Worm (Caenorhabditis elegans) whole organism, young adult: Measurements from ENCODE around the gene C52D10.3.
A peak's percentile ranks its signal among the peaks of the same experiment; 100 is the strongest.
"Not testable (repeated sequence)": the region's sequence is repeated elsewhere in the genome, so short reads cannot be mapped to it uniquely, and the experiment has no call there.

Source experiments
- B0019.2 ChIP-seq: fragments of 200-800 bp; sonication (Bioruptor generic); conservative IDR thresholded peaks from 2 replicates; pipeline ENCODE4 v1.3.6; 2022; ENCODE audit warnings: missing genetic modification reagents, missing genetic modification characterization, missing compliant biosample characterization
- B0261.1 ChIP-seq: sonication (generic microtip); optimal IDR thresholded peaks from 2 replicates; lab custom pipeline; 2016; ENCODE audit warnings: mild to moderate bottlenecking, missing genetic modification characterization, moderate library complexity, missing compliant biosample characterization
- K12H6.12 ChIP-seq: fragments of 200-800 bp; sonication (Bioruptor generic); optimal IDR thresholded peaks from 2 replicates; lab custom pipeline; 2018; ENCODE audit warnings: mild to moderate bottlenecking, missing genetic modification characterization, missing compliant biosample characterization
- Y56A3A.18 ChIP-seq: fragments of 200-800 bp; sonication (Bioruptor generic); IDR thresholded peaks from 2 replicates; pipeline ENCODE4 v1.3.6; 2022; ENCODE audit warnings: missing genetic modification reagents, missing genetic modification characterization, missing compliant biosample characterization
- Y67H2A.10 ChIP-seq: fragments of 200-800 bp; sonication (Bioruptor generic); conservative IDR thresholded peaks from 2 replicates; pipeline ENCODE4 v1.3.6; 2022; ENCODE audit warnings: missing genetic modification reagents, missing genetic modification characterization, missing compliant biosample characterization
- Y79H2A.3 ChIP-seq: fragments of 200-800 bp; sonication (Bioruptor generic); conservative IDR thresholded peaks from 2 replicates; pipeline ENCODE4 v1.3.6; 2022; ENCODE audit warnings: missing genetic modification reagents, missing genetic modification characterization, missing compliant biosample characterization
- ama-1 ChIP-seq, 3 experiments: fragments of 150-350 bp in 1 of 3; sonication (generic microtip) in 2 of 3; optimal IDR thresholded peaks; 2 replicates each; lab custom pipeline; 2014 to 2018; ENCODE audit warnings: missing biosample characterization in 2 of 3, missing genetic modification characterization in 2 of 3, missing genetic modification reagents in 2 of 3
- athp-1 ChIP-seq: sonication (generic microtip); optimal IDR thresholded peaks from 2 replicates; lab custom pipeline; 2017; ENCODE audit warnings: mild to moderate bottlenecking, missing genetic modification characterization, missing compliant biosample characterization
- attf-6 ChIP-seq: fragments of 200-800 bp; sonication (Bioruptor generic); IDR thresholded peaks from 2 replicates; pipeline ENCODE4 v1.3.6; 2022; ENCODE audit warnings: missing genetic modification reagents, missing genetic modification characterization, missing compliant biosample characterization
- ceh-100 ChIP-seq: fragments of 200-800 bp; sonication (Bioruptor generic); IDR thresholded peaks from 2 replicates; pipeline ENCODE4 v1.3.6; 2022; ENCODE audit warnings: missing genetic modification reagents, missing genetic modification characterization, missing compliant biosample characterization
- ceh-27 ChIP-seq: fragments of 200-800 bp; sonication (Bioruptor generic); optimal IDR thresholded peaks from 2 replicates; lab custom pipeline; 2018; ENCODE audit warnings: mild to moderate bottlenecking, missing genetic modification characterization, moderate library complexity, missing compliant biosample characterization
- dox-1 ChIP-seq: fragments of 200-800 bp; sonication (Bioruptor generic); IDR thresholded peaks from 2 replicates; pipeline ENCODE4 v1.3.6; 2022; ENCODE audit warnings: missing genetic modification reagents, missing genetic modification characterization, missing compliant biosample characterization
- egl-18 ChIP-seq: fragments of 200-800 bp; sonication (Bioruptor generic); IDR thresholded peaks from 2 replicates; pipeline ENCODE4 v1.3.6; 2022; ENCODE audit warnings: missing genetic modification reagents, missing genetic modification characterization, missing compliant biosample characterization
- egrh-3 ChIP-seq: fragments of 200-800 bp; sonication (Bioruptor generic); IDR thresholded peaks from 2 replicates; pipeline ENCODE4 v1.3.6; 2022; ENCODE audit warnings: missing genetic modification reagents, missing genetic modification characterization, missing compliant biosample characterization
- gei-17 ChIP-seq: fragments of 200-800 bp; sonication (Bioruptor generic); optimal IDR thresholded peaks from 2 replicates; lab custom pipeline; 2018; ENCODE audit warnings: mild to moderate bottlenecking, missing genetic modification characterization, missing compliant biosample characterization
- hmg-1.2 ChIP-seq: fragments of 200-800 bp; sonication (Bioruptor generic); IDR thresholded peaks from 2 replicates; pipeline ENCODE4 v1.3.6; 2022; ENCODE audit warnings: missing genetic modification reagents, missing genetic modification characterization, missing compliant biosample characterization
- hrde-1 ChIP-seq: sonication (generic microtip); optimal IDR thresholded peaks from 2 replicates; lab custom pipeline; 2016; ENCODE audit warnings: missing genetic modification characterization, mild to moderate bottlenecking, missing compliant biosample characterization, moderate library complexity, missing genotype, missing genetic modification reagents, borderline replicate concordance
- lag-1 ChIP-seq: fragments of 200-800 bp; sonication (Bioruptor generic); IDR thresholded peaks from 2 replicates; pipeline ENCODE4 v1.3.6; 2022; ENCODE audit warnings: missing genetic modification reagents, missing genetic modification characterization, missing compliant biosample characterization
- let-526 ChIP-seq: fragments of 200-800 bp; sonication (Bioruptor generic); IDR thresholded peaks from 2 replicates; pipeline ENCODE4 v1.3.6; 2022; ENCODE audit warnings: missing genetic modification reagents, missing genetic modification characterization, missing compliant biosample characterization
- let-607 ChIP-seq, 2 experiments: fragments of 200-800 bp in 1 of 2; sonication (Bioruptor generic) in 1 of 2; sonication (generic microtip) in 1 of 2; optimal IDR thresholded peaks; 2 replicates each; lab custom pipeline; 2016 to 2018; ENCODE audit warnings: mild to moderate bottlenecking in 2 of 2, missing compliant biosample characterization in 2 of 2, missing genetic modification characterization in 2 of 2, moderate library complexity in 2 of 2, missing genotype in 1 of 2
- lin-35 ChIP-seq, 3 experiments: fragments of 150-350 bp in 2 of 3; sonication (generic microtip) in 1 of 3; optimal IDR thresholded peaks; 2 replicates each; lab custom pipeline; 2014 to 2018; ENCODE audit warnings: missing biosample characterization in 3 of 3, missing genetic modification characterization in 3 of 3, missing genetic modification reagents in 3 of 3
- madf-8 ChIP-seq: fragments of 200-800 bp; sonication (Bioruptor generic); conservative IDR thresholded peaks from 2 replicates; pipeline ENCODE4 v1.3.6; 2022; ENCODE audit warnings: missing genetic modification reagents, missing genetic modification characterization, missing compliant biosample characterization
- mcd-1 ChIP-seq: fragments of 200-800 bp; sonication (Bioruptor generic); IDR thresholded peaks from 2 replicates; pipeline ENCODE4 v1.3.6; 2022; ENCODE audit warnings: missing genetic modification reagents, missing genetic modification characterization, missing compliant biosample characterization
- mes-4 ChIP-seq: sonication (generic microtip); optimal IDR thresholded peaks from 2 replicates; lab custom pipeline; 2016; ENCODE audit warnings: missing genotype, missing genetic modification characterization, missing compliant biosample characterization
- mxl-1 ChIP-seq: sonication (generic microtip); optimal IDR thresholded peaks from 2 replicates; lab custom pipeline; 2016; ENCODE audit warnings: missing genetic modification characterization, missing compliant biosample characterization
- nfya-2 ChIP-seq: fragments of 200-800 bp; sonication (Bioruptor generic); IDR thresholded peaks from 2 replicates; pipeline ENCODE4 v1.3.6; 2022; ENCODE audit warnings: missing genetic modification reagents, missing genetic modification characterization, missing compliant biosample characterization
- nhr-120 ChIP-seq: fragments of 200-800 bp; sonication (Bioruptor generic); IDR thresholded peaks from 2 replicates; pipeline ENCODE4 v1.3.6; 2022; ENCODE audit warnings: missing genetic modification characterization, missing compliant biosample characterization
- nhr-179 ChIP-seq: sonication (generic microtip); optimal IDR thresholded peaks from 2 replicates; lab custom pipeline; 2016; ENCODE audit warnings: mild to moderate bottlenecking, missing genetic modification characterization, missing compliant biosample characterization
- nhr-80 ChIP-seq: sonication (generic microtip); optimal IDR thresholded peaks from 2 replicates; lab custom pipeline; 2016; ENCODE audit warnings: missing genetic modification characterization, missing compliant biosample characterization
- pbrm-1 ChIP-seq: fragments of 200-800 bp; sonication (Bioruptor generic); IDR thresholded peaks from 2 replicates; pipeline ENCODE4 v1.3.6; 2022; ENCODE audit warnings: missing genetic modification reagents, missing genetic modification characterization, missing compliant biosample characterization
- pha-4 ChIP-seq: fragments of 150-350 bp; sonication (generic microtip); optimal IDR thresholded peaks from 2 replicates; lab custom pipeline; 2014; ENCODE audit warnings: missing biosample characterization, missing genetic modification reagents, missing genetic modification characterization
- rcor-1 ChIP-seq: fragments of 200-800 bp; sonication (Bioruptor generic); IDR thresholded peaks from 2 replicates; pipeline ENCODE4 v1.3.6; 2022; ENCODE audit warnings: missing genetic modification reagents, missing genetic modification characterization, missing compliant biosample characterization
- rpc-1 ChIP-seq, 2 experiments: fragments of 150-350 bp in 1 of 2; sonication (generic microtip) in 1 of 2; optimal IDR thresholded peaks; 2 replicates each; lab custom pipeline; 2014 to 2018; ENCODE audit warnings: missing biosample characterization in 1 of 2, missing genetic modification characterization in 1 of 2, missing genetic modification reagents in 1 of 2, missing genotype in 1 of 2
- snpc-1.3 ChIP-seq: sonication (generic microtip); optimal IDR thresholded peaks from 2 replicates; lab custom pipeline; 2017; ENCODE audit warnings: missing genetic modification characterization, mild to moderate bottlenecking, missing compliant biosample characterization, antibody characterized with exemption, moderate library complexity, missing genotype, missing genetic modification reagents; ENCODE audit not compliant: insufficient read depth
- snpc-4 ChIP-seq, 5 experiments: fragments of 150-350 bp in 1 of 5; sonication (generic microtip) in 4 of 5; optimal IDR thresholded peaks; 2 replicates each; lab custom pipeline; 2014 to 2018; ENCODE audit warnings: missing genetic modification characterization in 5 of 5, missing biosample characterization in 3 of 5, antibody characterized with exemption in 2 of 5, mild to moderate bottlenecking in 2 of 5, missing compliant biosample characterization in 2 of 5, missing genotype in 2 of 5, moderate library complexity in 2 of 5, missing genetic modification reagents in 1 of 5
- tbp1 ChIP-seq: fragments of 200-800 bp; sonication (Bioruptor generic); optimal IDR thresholded peaks from 2 replicates; lab custom pipeline; 2018; ENCODE audit warnings: mild to moderate bottlenecking, missing genetic modification characterization, missing compliant biosample characterization
- xnd-1 ChIP-seq: sonication (generic microtip); optimal IDR thresholded peaks from 2 replicates; lab custom pipeline; 2016; ENCODE audit warnings: missing genotype, missing genetic modification reagents, missing genetic modification characterization, missing compliant biosample characterization
- zfh-2 ChIP-seq: fragments of 200-800 bp; sonication (Bioruptor generic); conservative IDR thresholded peaks from 2 replicates; pipeline ENCODE4 v1.3.6; 2022; ENCODE audit warnings: missing genetic modification reagents, missing genetic modification characterization, missing compliant biosample characterization
- ztf-25 ChIP-seq: fragments of 200-800 bp; sonication (Bioruptor generic); IDR thresholded peaks from 2 replicates; pipeline ENCODE4 v1.3.6; 2022; ENCODE audit warnings: missing genetic modification reagents, missing genetic modification characterization, missing compliant biosample characterization
- ztf-3 ChIP-seq: fragments of 200-800 bp; sonication (Bioruptor generic); optimal IDR thresholded peaks from 2 replicates; lab custom pipeline; 2018; ENCODE audit warnings: mild to moderate bottlenecking, missing genetic modification characterization, missing compliant biosample characterization

C52D10.3 gene

ce11 chrIV:17176177-17176576 lies at the start of gene C52D10.3:
Gene C52D10.3 (plus strand): TSS chrIV:17176477.
- no peak for TF ChIP-seq Y56A3A.18 (GFP tag; lab: Robert Waterston, UW)
- no peak for TF ChIP-seq lin-35 (GFP tag; optimal IDR thresholded peaks at IDR 0.05; lab: Kevin White, UChicago)
- no peak for TF ChIP-seq ceh-100
- TF ChIP-seq egl-18 (GFP tag; lab: Robert Waterston, UW) = no peak
- TF ChIP-seq pbrm-1 = no peak

- TF ChIP-seq nhr-179 (tag; lab: Kevin White, UChicago) (no peak), athp-1 (no peak), lag-1 (no peak), nfya-2 (no peak), pha-4 (tag; lab: Kevin White, UChicago) (no peak), ztf-3 (GFP tag; lab: Kevin White, UChicago) (no peak), Y79H2A.3 (GFP tag; lab: Robert Waterston, UW) (no peak), zfh-2 (GFP tag; lab: Robert Waterston, UW) (no peak), Y67H2A.10 (GFP tag; lab: Robert Waterston, UW) (no peak), snpc-1.3 (tag; lab: Kevin White, UChicago) (no peak), let-607 (tag; optimal IDR thresholded peaks at IDR 0.05; lab: Kevin White, UChicago) (no peak), mxl-1 (no peak)
Observed at ce11 chrIV:17126512-17126911, 49.8 kb upstream of the C52D10.3 start.

- 0 out of 2 replicates have a peak, but pooled peaks have one; percentile 19 for TF ChIP-seq attf-6
- not testable (repeated sequence) for TF ChIP-seq snpc-4 (GFP tag; optimal IDR thresholded peaks at IDR 0.05; lab: Kevin White, UChicago); rpc-1 (optimal IDR thresholded peaks at IDR 0.05; lab: Kevin White, UChicago)
- TF ChIP-seq snpc-4 (tag; optimal IDR thresholded peaks at IDR 0.05; lab: Kevin White, UChicago) = peak in 1 of 4 experiments; percentile 82
- peak; percentile 53 for TF ChIP-seq B0261.1 (tag; lab: Kevin White, UChicago)
- peak; percentile 82 for TF ChIP-seq tbp1 (GFP tag; lab: Kevin White, UChicago)
- TF ChIP-seq rpc-1 (tag; optimal IDR thresholded peaks at IDR 0.05; lab: Kevin White, UChicago) = peak; percentile 65
- 0 out of 2 replicates have a peak, but pooled peaks have one; percentile 8 for TF ChIP-seq dox-1 (GFP tag; lab: Robert Waterston, UW)
- 0 out of 2 replicates have a peak, but pooled peaks have one; percentile 15 for TF ChIP-seq hmg-1.2 (GFP tag; lab: Robert Waterston, UW)
- 0 out of 2 replicates have a peak, but pooled peaks have one; percentile 56 for TF ChIP-seq ztf-25 (GFP tag; lab: Robert Waterston, UW)
Observed at ce11 chrIV:17127224-17127623, 49.1 kb upstream of the C52D10.3 start.

ce11 chrIV:17131035-17131595 lies 45.2 kb upstream of the C52D10.3 start, which contains the start of the genes Y116A8C.37 and Y116A8C.38:
Gene Y116A8C.37 (minus strand): TSS chrIV:17131135.
Gene Y116A8C.38 (plus strand): TSS chrIV:17131545.
- TF ChIP-seq B0019.2 (no peak), let-526 (no peak), hrde-1 (no peak), mes-4 (tag; lab: Kevin White, UChicago) (no peak), egrh-3 (no peak), gei-17 (GFP tag; lab: Kevin White, UChicago) (no peak), xnd-1 (tag; lab: Kevin White, UChicago) (no peak), ceh-27 (no peak), madf-8 (no peak), K12H6.12 (tag; lab: Kevin White, UChicago) (no peak), lag-1 (no peak), rcor-1 (GFP tag; lab: Robert Waterston, UW) (no peak), ama-1 (optimal IDR thresholded peaks at IDR 0.05; lab: Kevin White, UChicago) (no peak), ama-1 (GFP tag; optimal IDR thresholded peaks at IDR 0.05; lab: Kevin White, UChicago) (no peak), nhr-80 (no peak), nhr-120 (GFP tag; lab: Robert Waterston, UW) (no peak), nfya-2 (no peak), mcd-1 (GFP tag; lab: Robert Waterston, UW) (no peak)
